Worm (Caenorhabditis elegans) whole organism, late embryonic: ENCODE measurements around the gene K02A6.3.

Experiments used
- K02D7.2 ChIP-seq: sonication (generic microtip); optimal IDR thresholded peaks from 2 replicates; lab custom pipeline; 2017; ENCODE audit warnings: mild to moderate bottlenecking, missing genetic modification characterization, missing compliant biosample characterization
- Y22D7AL.16 ChIP-seq: sonication (generic microtip); optimal IDR thresholded peaks from 2 replicates; lab custom pipeline; 2016; ENCODE audit warnings: missing genetic modification characterization, missing compliant biosample characterization
- ahr-1 ChIP-seq: sonication (generic microtip); optimal IDR thresholded peaks from 2 replicates; lab custom pipeline; 2016; ENCODE audit warnings: missing genetic modification characterization, missing compliant biosample characterization
- ama-1 ChIP-seq: fragments of 150-350 bp; optimal IDR thresholded peaks from 2 replicates; lab custom pipeline; 2014
- ceh-22 ChIP-seq: sonication (generic microtip); optimal IDR thresholded peaks from 2 replicates; lab custom pipeline; 2017; ENCODE audit warnings: missing biosample characterization, missing genetic modification characterization
- ceh-31 ChIP-seq: sonication (generic microtip); optimal IDR thresholded peaks from 2 replicates; lab custom pipeline; 2016; ENCODE audit warnings: missing genetic modification characterization, missing compliant biosample characterization
- ceh-34 ChIP-seq: sonication (generic microtip); optimal IDR thresholded peaks from 2 replicates; lab custom pipeline; 2016; ENCODE audit warnings: mild to moderate bottlenecking, missing genetic modification characterization, missing compliant biosample characterization
- ceh-45 ChIP-seq: fragments of 200-800 bp; sonication (Bioruptor generic); IDR thresholded peaks from 2 replicates; pipeline ENCODE4 v1.3.6; 2022; ENCODE audit warnings: missing genetic modification reagents, missing genetic modification characterization, missing compliant biosample characterization
- ceh-48 ChIP-seq: sonication (generic microtip); optimal IDR thresholded peaks from 2 replicates; lab custom pipeline; 2016; ENCODE audit warnings: missing genetic modification characterization, inconsistent platforms, missing compliant biosample characterization
- che-1 ChIP-seq: sonication (generic microtip); optimal IDR thresholded peaks from 2 replicates; lab custom pipeline; 2016; ENCODE audit warnings: mild to moderate bottlenecking, missing genetic modification characterization, missing compliant biosample characterization
- dmd-4 ChIP-seq: sonication (generic microtip); optimal IDR thresholded peaks from 2 replicates; lab custom pipeline; 2016; ENCODE audit warnings: borderline replicate concordance, missing genetic modification characterization, missing compliant biosample characterization
- dve-1 ChIP-seq: sonication (generic microtip); optimal IDR thresholded peaks from 2 replicates; lab custom pipeline; 2017; ENCODE audit warnings: antibody characterized with exemption, mild to moderate bottlenecking, missing genetic modification characterization, missing compliant biosample characterization
- elt-4 ChIP-seq: sonication (generic microtip); optimal IDR thresholded peaks from 2 replicates; lab custom pipeline; 2016; ENCODE audit warnings: missing genetic modification characterization, missing compliant biosample characterization
- fkh-6 ChIP-seq: sonication (generic microtip); optimal IDR thresholded peaks from 2 replicates; lab custom pipeline; 2016; ENCODE audit warnings: missing genetic modification characterization, missing compliant biosample characterization
- gmeb-2 ChIP-seq: sonication (generic microtip); optimal IDR thresholded peaks from 2 replicates; lab custom pipeline; 2016; ENCODE audit warnings: missing genetic modification characterization, inconsistent platforms, missing compliant biosample characterization
- hlh-13 ChIP-seq: fragments of 200-800 bp; sonication (Bioruptor generic); optimal IDR thresholded peaks from 2 replicates; lab custom pipeline; 2018; ENCODE audit warnings: mild to moderate bottlenecking, missing genetic modification characterization, missing compliant biosample characterization
- hlh-15 ChIP-seq: sonication (generic microtip); optimal IDR thresholded peaks from 2 replicates; lab custom pipeline; 2016; ENCODE audit warnings: missing genetic modification characterization, missing compliant biosample characterization
- hlh-8 ChIP-seq: sonication (generic microtip); optimal IDR thresholded peaks from 2 replicates; lab custom pipeline; 2016; ENCODE audit warnings: missing genotype, missing genetic modification characterization, missing compliant biosample characterization
- mec-3 ChIP-seq: sonication (generic microtip); optimal IDR thresholded peaks from 2 replicates; lab custom pipeline; 2016; ENCODE audit warnings: borderline replicate concordance, missing genetic modification characterization, missing compliant biosample characterization
- nfya-1 ChIP-seq: sonication (generic microtip); optimal IDR thresholded peaks from 2 replicates; lab custom pipeline; 2017; ENCODE audit warnings: missing genetic modification characterization, mild to moderate bottlenecking, missing compliant biosample characterization, antibody characterized with exemption, moderate library complexity
- npax-4 ChIP-seq: sonication (generic microtip); optimal IDR thresholded peaks from 2 replicates; lab custom pipeline; 2016; ENCODE audit warnings: missing genetic modification characterization, missing compliant biosample characterization
- pha-2 ChIP-seq: sonication (generic microtip); optimal IDR thresholded peaks from 2 replicates; lab custom pipeline; 2017; ENCODE audit warnings: mild to moderate bottlenecking, missing genetic modification characterization, missing compliant biosample characterization
- pha-4 ChIP-seq: fragments of 150-350 bp; optimal IDR thresholded peaks from 2 replicates; lab custom pipeline; 2018; ENCODE audit warnings: missing biosample characterization, missing genetic modification reagents, missing genetic modification characterization
- ref-2 ChIP-seq: sonication (generic microtip); optimal IDR thresholded peaks from 2 replicates; lab custom pipeline; 2016; ENCODE audit warnings: missing genetic modification characterization, missing compliant biosample characterization
- rnt-1 ChIP-seq: sonication (generic microtip); optimal IDR thresholded peaks from 2 replicates; lab custom pipeline; 2016; ENCODE audit warnings: missing genetic modification characterization, missing compliant biosample characterization
- sox-2 ChIP-seq: fragments of 200-800 bp; sonication (Bioruptor generic); IDR thresholded peaks from 2 replicates; pipeline ENCODE4 v1.3.6; 2022; ENCODE audit warnings: missing genetic modification reagents, missing genetic modification characterization, missing compliant biosample characterization
- sox-4 ChIP-seq: sonication (generic microtip); optimal IDR thresholded peaks from 2 replicates; lab custom pipeline; 2017; ENCODE audit warnings: mild to moderate bottlenecking, missing genetic modification characterization, inconsistent platforms, missing compliant biosample characterization
- unc-3 ChIP-seq, 2 experiments: fragments of 200-800 bp in 1 of 2; sonication (Bioruptor generic) in 1 of 2; sonication (generic microtip) in 1 of 2; conservative IDR thresholded peaks in 1 of 2; optimal IDR thresholded peaks in 1 of 2; 2 replicates each; pipeline versions ENCODE4 v1.3.6 to Lab custom; 2016 to 2022; ENCODE audit warnings: missing compliant biosample characterization in 2 of 2, missing genetic modification characterization in 2 of 2, missing genetic modification reagents in 1 of 2
- unc-42 ChIP-seq: sonication (generic microtip); optimal IDR thresholded peaks from 2 replicates; lab custom pipeline; 2016; ENCODE audit warnings: missing genotype, missing genetic modification characterization, missing compliant biosample characterization
- unc-55 ChIP-seq: sonication (generic microtip); optimal IDR thresholded peaks from 2 replicates; lab custom pipeline; 2017; ENCODE audit warnings: missing biosample characterization, missing genetic modification reagents, missing genetic modification characterization
- unc-86 ChIP-seq: sonication (generic microtip); optimal IDR thresholded peaks from 2 replicates; lab custom pipeline; 2016; ENCODE audit warnings: missing genetic modification characterization, missing compliant biosample characterization
- zip-5 ChIP-seq: sonication (generic microtip); optimal IDR thresholded peaks from 2 replicates; lab custom pipeline; 2016; ENCODE audit warnings: missing genetic modification characterization, missing compliant biosample characterization
- ztf-16 ChIP-seq: sonication (generic microtip); optimal IDR thresholded peaks from 2 replicates; lab custom pipeline; 2017; ENCODE audit warnings: missing genetic modification characterization, missing compliant biosample characterization

Gene K02A6.3

DNA sequence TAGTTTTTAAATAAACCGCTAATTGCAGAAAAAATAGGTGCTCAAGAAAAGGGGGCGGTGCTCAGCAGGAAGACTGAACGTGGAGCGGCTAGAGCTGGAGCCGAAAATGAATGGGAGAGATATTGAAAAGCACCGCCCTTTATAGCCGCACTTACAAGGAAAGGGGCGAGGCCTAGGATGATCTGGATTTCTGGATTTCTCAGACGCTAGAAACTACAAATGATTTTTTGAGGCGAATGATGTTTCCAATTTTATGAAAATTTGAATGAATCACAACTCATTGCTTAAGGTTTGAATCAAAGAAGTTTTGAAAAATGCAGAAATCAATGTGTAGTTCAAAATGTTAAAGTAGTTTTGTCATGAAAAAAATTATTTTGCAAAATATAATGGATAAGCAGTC is 6.8 kb downstream of the K02A6.3 start, which contains the start of gene K02A6.2:
K02A6.2 (minus strand) TSS at position 101 of the 400 bp plus-strand sequence.
- no peak for TF ChIP-seq rnt-1
- TF ChIP-seq Y22D7AL.16 = no peak
- TF ChIP-seq, all 69 proteins: peak for 0

DNA sequence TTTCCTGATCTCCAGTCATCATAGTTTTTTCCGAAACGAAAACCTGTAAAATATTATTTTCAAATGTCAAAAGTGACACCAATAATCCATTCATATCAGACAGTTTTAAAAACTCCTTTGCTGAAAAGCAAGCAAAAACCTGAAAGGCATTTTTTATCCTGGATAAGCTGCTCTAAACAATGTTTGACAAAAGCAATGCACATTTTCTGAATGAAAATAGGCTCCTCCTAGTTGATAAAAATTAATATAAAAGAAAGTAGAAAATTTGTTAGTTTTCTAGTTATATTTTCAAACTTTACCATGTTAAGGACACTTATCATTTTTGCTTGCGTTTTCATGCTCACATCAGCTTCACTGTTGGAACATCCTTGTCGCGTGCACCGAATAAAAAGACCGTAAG is 12.3 kb downstream of the K02A6.3 start, which contains the start of gene K02A6.1:
K02A6.1 (plus strand) TSS at position 301 of the 400 bp plus-strand sequence.
- TF ChIP-seq ceh-48 (tag; lab: Kevin White, UChicago) (no peak), Y22D7AL.16 (no peak), hlh-13 (no peak), npax-4 (tag; lab: Kevin White, UChicago) (no peak), ceh-34 (tag; lab: Kevin White, UChicago) (no peak)
- TF ChIP-seq, all 69 proteins: peak for 0

DNA sequence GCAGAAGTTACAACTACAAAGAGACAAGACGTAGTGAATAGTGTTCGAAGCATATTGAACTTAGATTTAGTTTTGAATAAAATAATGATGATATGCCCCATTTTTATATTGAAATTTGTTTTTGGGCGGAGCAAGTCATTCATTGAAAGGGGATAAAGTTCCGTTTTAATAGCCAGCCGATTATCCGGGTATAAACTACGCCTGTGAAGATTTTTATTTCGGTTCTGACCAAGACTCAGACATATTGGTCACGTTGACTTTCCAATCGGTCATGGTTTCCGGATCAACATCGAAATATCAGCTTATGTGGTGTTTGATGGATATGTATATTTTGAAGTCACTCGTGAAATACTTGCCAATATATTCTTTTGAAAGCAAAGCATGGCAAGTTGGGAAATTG is 13.1 kb downstream of the K02A6.3 start, which contains the start of gene K02A6.4:
K02A6.4 (minus strand) TSS at position 101 of the 400 bp plus-strand sequence.
- TF ChIP-seq ama-1 (lab: Kevin White, UChicago) (no peak), ahr-1 (no peak), pha-4 (no peak), ztf-16 (tag; lab: Kevin White, UChicago) (no peak), ceh-48 (tag; lab: Kevin White, UChicago) (no peak), gmeb-2 (tag; lab: Kevin White, UChicago) (no peak), elt-4 (tag; lab: Kevin White, UChicago) (no peak), che-1 (no peak)

DNA sequence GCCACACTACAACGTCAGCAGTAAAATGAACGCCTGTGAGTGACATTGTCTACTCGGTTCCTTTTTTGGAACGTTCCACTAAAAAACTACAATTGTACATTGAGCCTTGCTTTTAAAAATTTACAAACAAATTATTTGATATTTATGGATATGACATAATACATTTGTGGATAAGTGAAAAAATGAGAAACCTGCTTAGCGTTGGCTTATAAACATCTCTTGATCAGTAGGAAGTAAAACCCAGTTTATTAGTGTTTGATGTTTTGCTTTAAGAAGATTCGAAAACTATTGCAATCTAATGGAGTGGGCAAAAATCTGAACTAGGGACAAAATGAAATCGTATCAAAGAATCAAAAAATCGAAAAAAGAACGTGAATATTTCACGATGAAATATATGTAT is 14.8 kb downstream of the K02A6.3 start:
- TF ChIP-seq pha-2 (tag; lab: Kevin White, UChicago) = no peak
- TF ChIP-seq npax-4 (tag; lab: Kevin White, UChicago) = no peak
- no peak for TF ChIP-seq dmd-4 (tag; lab: Kevin White, UChicago)
- TF ChIP-seq sox-4 (tag; lab: Kevin White, UChicago) = no peak
- no peak for TF ChIP-seq ceh-45
- TF ChIP-seq unc-42 (tag; lab: Kevin White, UChicago) = no peak
- TF ChIP-seq unc-3 (GFP tag; conservative IDR thresholded peaks at IDR 0.05; lab: Robert Waterston, UW) = no peak
- no peak for TF ChIP-seq unc-3 (tag; optimal IDR thresholded peaks at IDR 0.05; lab: Kevin White, UChicago)
- no peak for TF ChIP-seq sox-2 (GFP tag; lab: Robert Waterston, UW)
- no peak for TF ChIP-seq ceh-22 (tag; lab: Kevin White, UChicago)
- TF ChIP-seq ama-1 (lab: Kevin White, UChicago) = no peak
- TF ChIP-seq hlh-8 (tag; lab: Kevin White, UChicago) = no peak
- TF ChIP-seq fkh-6 (tag; lab: Kevin White, UChicago) = no peak

DNA sequence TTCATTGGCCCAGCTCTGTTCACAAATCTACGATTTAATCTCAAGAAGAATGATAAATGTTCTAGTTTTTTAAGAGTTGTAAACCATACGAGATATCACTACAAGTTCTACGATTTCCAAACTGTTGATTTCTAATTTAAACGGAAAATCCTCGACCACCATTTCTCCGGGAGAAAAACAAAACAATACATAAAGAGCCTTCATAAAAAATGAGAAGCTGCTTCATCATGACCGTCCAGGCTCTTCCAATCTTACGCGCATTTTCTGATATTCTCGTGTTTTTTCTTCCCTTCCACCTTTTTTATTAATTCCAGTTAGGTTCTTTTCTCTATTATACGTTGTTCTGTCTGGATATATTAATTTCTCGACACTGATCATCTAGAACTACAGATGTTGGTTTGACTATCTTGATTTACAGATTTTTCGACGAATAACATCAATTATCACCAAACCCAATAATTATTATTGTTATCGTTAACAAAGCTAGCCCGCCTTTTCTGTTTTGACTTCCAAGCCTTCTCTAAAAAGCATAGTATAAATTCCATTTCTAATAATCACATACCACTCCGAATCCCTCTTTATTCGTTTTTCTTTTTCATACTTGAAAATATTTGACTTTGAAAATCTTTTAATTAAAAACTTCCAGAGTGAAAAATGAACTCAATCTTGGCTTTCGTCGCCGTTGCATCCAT is 17.2 kb downstream of the K02A6.3 start, which contains the start of gene C47D2.1:
C47D2.1 (plus strand) TSS at position 642 of the 692 bp plus-strand sequence.
- no peak for TF ChIP-seq unc-55 (GFP tag; lab: Kevin White, UChicago)
- TF ChIP-seq npax-4 (tag; lab: Kevin White, UChicago) = no peak
- no peak for TF ChIP-seq ref-2
- TF ChIP-seq ceh-31 (tag; lab: Kevin White, UChicago) = no peak
- TF ChIP-seq hlh-15 (tag; lab: Kevin White, UChicago) = no peak
- TF ChIP-seq nfya-1 = no peak
- no peak for TF ChIP-seq ztf-16 (tag; lab: Kevin White, UChicago)
- TF ChIP-seq ceh-34 (tag; lab: Kevin White, UChicago) = no peak
- TF ChIP-seq pha-2 (tag; lab: Kevin White, UChicago) = no peak
- no peak for TF ChIP-seq K02D7.2
- no peak for TF ChIP-seq sox-2 (GFP tag; lab: Robert Waterston, UW)
- no peak for TF ChIP-seq hlh-13
- no peak for TF ChIP-seq mec-3
- no peak for TF ChIP-seq unc-86
- TF ChIP-seq zip-5 (tag; lab: Kevin White, UChicago) = no peak
- no peak for TF ChIP-seq dve-1 (tag; lab: Kevin White, UChicago)
- TF ChIP-seq rnt-1 = no peak
- no peak for TF ChIP-seq ama-1 (lab: Kevin White, UChicago)
